Fruit fly (Drosophila melanogaster): ENCODE measurements around the gene Prim1.

Gene Prim1

dm6 chr3L:8383968-8384367 lies 43.9 kb downstream of the Prim1 start:
- TF ChIP-seq OdsH (GFP tag; optimal IDR thresholded peaks at IDR 0.05) (no peak), Myc (optimal IDR thresholded peaks at IDR 0.05) (no peak), CG32264 (GFP tag; optimal IDR thresholded peaks at IDR 0.05) (no peak), brk (GFP tag; optimal IDR thresholded peaks at IDR 0.05) (no peak)

- TF ChIP-seq h (GFP tag; optimal IDR thresholded peaks at IDR 0.05): peak; percentile 55
- TF ChIP-seq OdsH (GFP tag; optimal IDR thresholded peaks at IDR 0.05): peak; percentile 12
- TF ChIP-seq psq (GFP tag; optimal IDR thresholded peaks at IDR 0.05): peak; percentile 49
- no peak for TF ChIP-seq Vsx2 (GFP tag; optimal IDR thresholded peaks at IDR 0.05; ENCODE audit: partially characterized antibody)
- TF ChIP-seq woc (GFP tag; optimal IDR thresholded peaks at IDR 0.05): peak; percentile 30
- TF ChIP-seq dmrt93B (GFP tag; optimal IDR thresholded peaks at IDR 0.05): no peak
- peak; percentile 35 for TF ChIP-seq br (GFP tag; optimal IDR thresholded peaks at IDR 0.05)
- TF ChIP-seq Dif (GFP tag; optimal IDR thresholded peaks at IDR 0.05; ENCODE audit: partially characterized antibody): no peak
- peak; percentile 4 for TF ChIP-seq rgr (GFP tag; optimal IDR thresholded peaks at IDR 0.05)
- TF ChIP-seq Mio (GFP tag; optimal IDR thresholded peaks at IDR 0.05): no peak
- peak; percentile 12 for TF ChIP-seq HLH106 (tag; optimal IDR thresholded peaks at IDR 0.05)
- TF ChIP-seq fru (GFP tag; optimal IDR thresholded peaks at IDR 0.05): peak; percentile 46
- peak in 1 of 2 experiments; percentile 39 for TF ChIP-seq foxo (GFP tag; optimal IDR thresholded peaks at IDR 0.05)
- TF ChIP-seq ey (GFP tag; optimal IDR thresholded peaks at IDR 0.05): peak; percentile 15
Observed at dm6 chr3L:8385055-8385454, 44.9 kb downstream of the Prim1 start.

dm6 chr3L:8391240-8391639 lies 51.1 kb downstream of the Prim1 start, which contains the start of gene Jon66Ci:
Gene Jon66Ci (plus strand): TSS chr3L:8391540.
- TF ChIP-seq GATAd (GFP tag; optimal IDR thresholded peaks at IDR 0.05) (no peak), Hr83 (GFP tag; optimal IDR thresholded peaks at IDR 0.05; ENCODE audit: poor library complexity, severe bottlenecking) (no peak), Hr78 (GFP tag; optimal IDR thresholded peaks at IDR 0.05) (no peak), Jra (GFP tag; optimal IDR thresholded peaks at IDR 0.05) (no peak), br (GFP tag; optimal IDR thresholded peaks at IDR 0.05) (no peak), h (GFP tag; optimal IDR thresholded peaks at IDR 0.05) (no peak), sage (GFP tag; optimal IDR thresholded peaks at IDR 0.05) (no peak), ey (GFP tag; optimal IDR thresholded peaks at IDR 0.05) (no peak)

dm6 chr3L:8393549-8393948 lies 53.4 kb downstream of the Prim1 start, which contains the start of gene Jon66Cii:
Gene Jon66Cii (minus strand): TSS chr3L:8393649.
- TF ChIP-seq Jra (GFP tag; optimal IDR thresholded peaks at IDR 0.05) (no peak), rgr (GFP tag; optimal IDR thresholded peaks at IDR 0.05) (no peak), lola (GFP tag; optimal IDR thresholded peaks at IDR 0.05) (no peak), Myc (optimal IDR thresholded peaks at IDR 0.05) (no peak), Rel (GFP tag; optimal IDR thresholded peaks at IDR 0.05) (no peak), Rel (tag; optimal IDR thresholded peaks at IDR 0.05) (no peak)
